Worm (Caenorhabditis elegans) whole organism, late embryonic: ENCODE data around the gene ZK185.4.

Experiments
- gmeb-2 ChIP-seq: sonication (generic microtip); optimal IDR thresholded peaks from 2 replicates; lab custom pipeline; 2016; ENCODE audit warnings: missing genetic modification characterization, inconsistent platforms, missing compliant biosample characterization
- tbx-2 ChIP-seq: sonication (generic microtip); optimal IDR thresholded peaks from 2 replicates; lab custom pipeline; 2016; ENCODE audit warnings: missing genetic modification characterization, missing compliant biosample characterization

DNA sequence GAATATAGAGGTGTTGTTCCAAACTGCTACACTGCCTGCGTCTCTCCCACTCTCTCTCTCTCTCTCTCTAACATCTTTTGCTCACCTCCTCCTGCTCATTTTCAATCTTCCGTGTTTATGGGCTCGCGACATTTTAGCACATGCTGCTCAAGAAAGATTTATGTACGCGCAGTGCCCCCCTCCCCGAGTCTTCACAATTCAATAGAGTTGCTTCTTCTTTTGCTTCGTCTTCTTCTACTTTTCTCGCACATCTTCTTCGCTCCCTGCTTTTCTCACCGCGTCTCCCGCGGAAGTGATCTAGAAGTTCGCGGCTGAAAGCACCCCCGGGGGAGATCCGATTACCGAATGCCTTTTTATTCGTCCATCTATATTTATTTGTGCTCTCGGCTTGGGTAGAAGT is 37.7 kb upstream of the ZK185.4 start:
- no peak for TF ChIP-seq tbx-2 (tag; lab: Kevin White, UChicago)
- no peak for TF ChIP-seq gmeb-2 (tag; lab: Kevin White, UChicago)
